Fruit fly (Drosophila melanogaster) whole organism, embryonic: Measurements from ENCODE around the gene SkpD.

Experiments
- Adf1 ChIP-seq: fragments of 200-800 bp; sonication (Bioruptor generic); IDR thresholded peaks from 2 replicates; pipeline ENCODE4 v1.3.6; 2022; ENCODE audit warnings: missing biosample characterization, missing genetic modification characterization
- Antp ChIP-seq: fragments of 200-800 bp; sonication (Bioruptor generic); optimal IDR thresholded peaks from 3 replicates; lab custom pipeline; 2016; ENCODE audit warnings: missing biosample characterization, missing genetic modification characterization
- CG11560 ChIP-seq: fragments of 200-800 bp; sonication (Bioruptor generic); IDR thresholded peaks from 3 replicates; pipeline ENCODE4 v1.3.6; 2022; ENCODE audit warnings: missing biosample characterization, missing genetic modification characterization
- CG12155 ChIP-seq: fragments of 200-800 bp; sonication (Bioruptor generic); optimal IDR thresholded peaks from 3 replicates; lab custom pipeline; 2016; ENCODE audit warnings: missing biosample characterization, missing genetic modification characterization
- CG17912 ChIP-seq: fragments of 200-800 bp; sonication (Bioruptor generic); optimal IDR thresholded peaks from 2 replicates; lab custom pipeline; 2018; ENCODE audit warnings: missing biosample characterization, mild to moderate bottlenecking, missing genetic modification characterization
- CG2116 ChIP-seq: fragments of 200-800 bp; sonication (Bioruptor generic); optimal IDR thresholded peaks from 3 replicates; lab custom pipeline; 2018; ENCODE audit warnings: missing biosample characterization, mild to moderate bottlenecking, missing genetic modification characterization
- CG3995 ChIP-seq: fragments of 200-800 bp; sonication (Bioruptor generic); optimal IDR thresholded peaks from 3 replicates; lab custom pipeline; 2016; ENCODE audit warnings: missing biosample characterization, missing genetic modification characterization
- CG4730 ChIP-seq: fragments of 200-800 bp; sonication (Bioruptor generic); IDR thresholded peaks from 2 replicates; pipeline ENCODE4 v1.3.6; 2022; ENCODE audit warnings: missing biosample characterization, missing genetic modification characterization
- CG5245 ChIP-seq: fragments of 200-800 bp; sonication (Bioruptor generic); optimal IDR thresholded peaks from 3 replicates; lab custom pipeline; 2016; ENCODE audit warnings: missing biosample characterization, missing genetic modification characterization
- CG6254 ChIP-seq: fragments of 200-800 bp; sonication (Bioruptor generic); optimal IDR thresholded peaks from 3 replicates; lab custom pipeline; 2017; ENCODE audit warnings: mild to moderate bottlenecking, missing biosample characterization, missing genetic modification reagents, missing genetic modification characterization
- CG6854 ChIP-seq: fragments of 200-800 bp; sonication (Bioruptor generic); optimal IDR thresholded peaks from 3 replicates; lab custom pipeline; 2017; ENCODE audit warnings: missing biosample characterization, mild to moderate bottlenecking, missing genetic modification characterization
- CG7839 ChIP-seq: fragments of 200-800 bp; sonication (Bioruptor generic); optimal IDR thresholded peaks from 3 replicates; lab custom pipeline; 2018; ENCODE audit warnings: missing biosample characterization, mild to moderate bottlenecking, missing genetic modification characterization, moderate library complexity
- CG8359 ChIP-seq: fragments of 200-800 bp; sonication (Bioruptor generic); optimal IDR thresholded peaks from 2 replicates; lab custom pipeline; 2017; ENCODE audit warnings: missing biosample characterization, mild to moderate bottlenecking, missing genetic modification characterization, borderline replicate concordance
- Chrac-16 ChIP-seq: fragments of 200-800 bp; sonication (Bioruptor generic); optimal IDR thresholded peaks from 3 replicates; lab custom pipeline; 2016; ENCODE audit warnings: missing biosample characterization, missing genetic modification characterization
- Dp ChIP-seq: fragments of 200-800 bp; sonication (Bioruptor generic); optimal IDR thresholded peaks from 2 replicates; lab custom pipeline; 2018; ENCODE audit warnings: missing biosample characterization, mild to moderate bottlenecking, missing genetic modification characterization, moderate library complexity
- Fer2 ChIP-seq: fragments of 200-800 bp; sonication (Bioruptor generic); optimal IDR thresholded peaks from 2 replicates; lab custom pipeline; 2018; ENCODE audit warnings: missing biosample characterization, mild to moderate bottlenecking, missing genetic modification characterization, moderate library complexity
- HmgD ChIP-seq: fragments of 200-800 bp; sonication (Bioruptor generic); optimal IDR thresholded peaks from 3 replicates; lab custom pipeline; 2016; ENCODE audit warnings: missing biosample characterization, missing genetic modification characterization
- Mes4 ChIP-seq: fragments of 200-800 bp; sonication (Bioruptor generic); optimal IDR thresholded peaks from 2 replicates; lab custom pipeline; 2016; ENCODE audit warnings: missing biosample characterization, missing genetic modification characterization
- NFAT ChIP-seq: fragments of 200-800 bp; sonication (Bioruptor generic); IDR thresholded peaks from 2 replicates; pipeline ENCODE4 v1.3.6; 2022; ENCODE audit warnings: missing biosample characterization, missing genetic modification characterization
- Nf-YB ChIP-seq: fragments of 200-800 bp; sonication (Bioruptor generic); optimal IDR thresholded peaks from 3 replicates; lab custom pipeline; 2019; ENCODE audit warnings: missing biosample characterization, mild to moderate bottlenecking, missing genetic modification characterization, moderate library complexity
- Nf-YC ChIP-seq: fragments of 200-800 bp; optimal IDR thresholded peaks from 3 replicates; lab custom pipeline; 2019; ENCODE audit warnings: missing biosample characterization, mild to moderate bottlenecking, missing genetic modification characterization, moderate library complexity
- Pdp1 ChIP-seq, 2 experiments: fragments of 200-800 bp; sonication (Bioruptor generic); optimal IDR thresholded peaks; 3 replicates each; lab custom pipeline; 2016; ENCODE audit warnings: missing biosample characterization in 2 of 2, missing genetic modification characterization in 2 of 2, mild to moderate bottlenecking in 1 of 2, moderate library complexity in 1 of 2
- Sox102F ChIP-seq: fragments of 200-800 bp; sonication (Bioruptor generic); optimal IDR thresholded peaks from 2 replicates; lab custom pipeline; 2018; ENCODE audit warnings: missing biosample characterization, mild to moderate bottlenecking, missing genetic modification characterization, moderate library complexity
- Sry-β ChIP-seq: fragments of 200-800 bp; sonication (Bioruptor generic); optimal IDR thresholded peaks from 2 replicates; lab custom pipeline; 2018; ENCODE audit warnings: missing biosample characterization, mild to moderate bottlenecking, missing genetic modification characterization, moderate library complexity
- Stat92E ChIP-seq, 3 experiments: fragments of >200 bp in 2 of 3; fragments of 200-800 bp in 1 of 3; sonication (Bioruptor generic) in 1 of 3; optimal IDR thresholded peaks; 2 replicates each; lab custom pipeline; 2017 to 2019; ENCODE audit warnings: missing biosample characterization in 3 of 3, missing genetic modification characterization in 3 of 3, mild to moderate bottlenecking in 1 of 3, moderate library complexity in 1 of 3
- al ChIP-seq: fragments of 200-800 bp; sonication (Bioruptor generic); IDR thresholded peaks from 2 replicates; pipeline ENCODE4 v1.3.6; 2022; ENCODE audit warnings: missing biosample characterization, missing genetic modification characterization
- ash1 ChIP-seq: fragments of 200-800 bp; sonication (Bioruptor generic); optimal IDR thresholded peaks from 2 replicates; lab custom pipeline; 2018; ENCODE audit warnings: missing biosample characterization, mild to moderate bottlenecking, missing genetic modification characterization
- btn ChIP-seq: fragments of 200-800 bp; sonication (Bioruptor generic); optimal IDR thresholded peaks from 2 replicates; lab custom pipeline; 2016; ENCODE audit warnings: missing biosample characterization, missing genetic modification characterization
- dm ChIP-seq: fragments of 200-800 bp; sonication (Bioruptor generic); optimal IDR thresholded peaks from 3 replicates; lab custom pipeline; 2016; ENCODE audit warnings: missing biosample characterization, missing genetic modification characterization
- dmrt99B ChIP-seq: fragments of 200-800 bp; sonication (Bioruptor generic); optimal IDR thresholded peaks from 2 replicates; lab custom pipeline; 2018; ENCODE audit warnings: missing biosample characterization, mild to moderate bottlenecking, missing genetic modification characterization, moderate library complexity
- eve ChIP-seq, 2 experiments: fragments of >200 bp; optimal IDR thresholded peaks; 2 replicates each; lab custom pipeline; 2017; ENCODE audit warnings: missing biosample characterization in 2 of 2, missing genetic modification characterization in 2 of 2
- fd96Cb ChIP-seq: fragments of 200-800 bp; sonication (Bioruptor generic); optimal IDR thresholded peaks from 2 replicates; lab custom pipeline; 2018; ENCODE audit warnings: missing biosample characterization, mild to moderate bottlenecking, missing genetic modification characterization, moderate library complexity
- gce ChIP-seq: fragments of 200-800 bp; sonication (Bioruptor generic); IDR thresholded peaks from 3 replicates; pipeline ENCODE4 v1.3.6; 2022; ENCODE audit warnings: missing biosample characterization, missing genetic modification characterization
- gcm2 ChIP-seq: fragments of 200-800 bp; sonication (Bioruptor generic); optimal IDR thresholded peaks from 2 replicates; lab custom pipeline; 2016; ENCODE audit warnings: missing biosample characterization, missing genetic modification characterization
- h ChIP-seq: fragments of >200 bp; optimal IDR thresholded peaks from 2 replicates; lab custom pipeline; 2017
- ken ChIP-seq: fragments of 200-800 bp; sonication (Bioruptor generic); IDR thresholded peaks from 3 replicates; pipeline ENCODE4 v1.3.6; 2022; ENCODE audit warnings: missing biosample characterization, missing genetic modification characterization
- lbe ChIP-seq: fragments of 200-800 bp; sonication (Bioruptor generic); optimal IDR thresholded peaks from 2 replicates; lab custom pipeline; 2016; ENCODE audit warnings: missing biosample characterization, mild to moderate bottlenecking, missing genetic modification characterization
- nau ChIP-seq: fragments of 200-800 bp; sonication (Bioruptor generic); optimal IDR thresholded peaks from 3 replicates; lab custom pipeline; 2017; ENCODE audit warnings: missing biosample characterization, mild to moderate bottlenecking, missing genetic modification characterization, missing genetic modification reagents
- pfk ChIP-seq: fragments of 200-800 bp; sonication (Bioruptor generic); optimal IDR thresholded peaks from 2 replicates; lab custom pipeline; 2018; ENCODE audit warnings: missing biosample characterization, mild to moderate bottlenecking, missing genetic modification characterization, moderate library complexity
- pum ChIP-seq: fragments of 200-800 bp; sonication (Bioruptor generic); optimal IDR thresholded peaks from 2 replicates; lab custom pipeline; 2016; ENCODE audit warnings: missing biosample characterization, missing genetic modification characterization
- pzg ChIP-seq: fragments of 200-800 bp; sonication (Bioruptor generic); optimal IDR thresholded peaks from 3 replicates; lab custom pipeline; 2018; ENCODE audit warnings: missing biosample characterization, mild to moderate bottlenecking, missing genetic modification characterization, moderate library complexity
- rib ChIP-seq: fragments of 200-800 bp; sonication (Bioruptor generic); IDR thresholded peaks from 2 replicates; pipeline ENCODE4 v1.3.6; 2022; ENCODE audit warnings: missing biosample characterization, missing genetic modification characterization
- row ChIP-seq: fragments of 200-800 bp; sonication (Bioruptor generic); IDR thresholded peaks from 3 replicates; pipeline ENCODE4 v1.3.6; 2022; ENCODE audit warnings: missing biosample characterization, missing genetic modification characterization
- seq ChIP-seq: fragments of 200-800 bp; sonication (Bioruptor generic); IDR thresholded peaks from 2 replicates; pipeline ENCODE4 v1.3.6; 2022; ENCODE audit warnings: missing biosample characterization, missing genetic modification characterization
- slp2 ChIP-seq: fragments of 200-800 bp; sonication (Bioruptor generic); optimal IDR thresholded peaks from 2 replicates; lab custom pipeline; 2016; ENCODE audit warnings: missing biosample characterization, missing genetic modification characterization
- stc ChIP-seq: fragments of 200-800 bp; sonication (Bioruptor generic); IDR thresholded peaks from 2 replicates; pipeline ENCODE4 v1.3.6; 2022; ENCODE audit warnings: missing biosample characterization, missing genetic modification characterization
- tio ChIP-seq: fragments of 200-800 bp; sonication (Bioruptor generic); optimal IDR thresholded peaks from 2 replicates; lab custom pipeline; 2017; ENCODE audit warnings: missing biosample characterization, missing genetic modification characterization, inconsistent platforms
- trh ChIP-seq: fragments of 200-800 bp; sonication (Bioruptor generic); optimal IDR thresholded peaks from 2 replicates; lab custom pipeline; 2016; ENCODE audit warnings: missing biosample characterization, missing genetic modification characterization
- zen ChIP-seq: fragments of 200-800 bp; sonication (Bioruptor generic); optimal IDR thresholded peaks from 3 replicates; lab custom pipeline; 2018; ENCODE audit warnings: missing biosample characterization, mild to moderate bottlenecking, missing genetic modification characterization, moderate library complexity
- zfh1 ChIP-seq: fragments of 200-800 bp; sonication (Bioruptor generic); IDR thresholded peaks from 3 replicates; pipeline ENCODE4 v1.3.6; 2022; ENCODE audit warnings: missing biosample characterization, missing genetic modification characterization

The SkpD gene

dm6 chrX:19850503-19851094 lies 38.1 kb downstream of the SkpD start (continued):
- TF ChIP-seq seq (GFP tag; lab: Robert Waterston, UW) (peak; percentile 63; the same call in 1 of the 2 replicates), ken (peak; percentile 88), row (GFP tag; lab: Robert Waterston, UW) (peak; percentile 86), pzg (GFP tag; lab: Kevin White, UChicago) (no peak), h (no peak), pfk (no peak), CG7839 (tag; lab: Kevin White, UChicago) (peak; percentile 93), CG8359 (GFP tag; lab: Kevin White, UChicago) (peak; percentile 81), nau (GFP tag; lab: Kevin White, UChicago) (no peak), Dp (GFP tag; lab: Kevin White, UChicago) (no peak), Sox102F (peak; percentile 95), NFAT (GFP tag; lab: Robert Waterston, UW) (peak; percentile 49), Nf-YB (GFP tag; lab: Kevin White, UChicago) (peak; percentile 72), trh (GFP tag; lab: Kevin White, UChicago) (peak; percentile 75), CG17912 (GFP tag; lab: Kevin White, UChicago) (no peak), CG3995 (GFP tag; lab: Kevin White, UChicago) (no peak), gcm2 (GFP tag; lab: Kevin White, UChicago) (peak; percentile 87), CG11560 (tag; lab: Robert Waterston, UW) (no peak), stc (peak; percentile 89), Mes4 (GFP tag; lab: Kevin White, UChicago) (peak; percentile 91), dmrt99B (tag; lab: Kevin White, UChicago) (peak; percentile 93), Antp (GFP tag; lab: Kevin White, UChicago) (peak; percentile 87), Chrac-16 (GFP tag; lab: Kevin White, UChicago) (peak; percentile 94), al (GFP tag; lab: Robert Waterston, UW) (0 out of 2 replicates have a peak, but pooled peaks have one; percentile 20), rib (GFP tag; lab: Robert Waterston, UW) (no peak), Sry-β (GFP tag; lab: Kevin White, UChicago) (peak; percentile 60), ash1 (GFP tag; lab: Kevin White, UChicago) (no peak), Stat92E (GFP tag; optimal IDR thresholded peaks at IDR 0.05; lab: Kevin White, UChicago) (peak in 1 of 3 experiments; percentile 41), fd96Cb (tag; lab: Kevin White, UChicago) (peak; percentile 96), dm (GFP tag; lab: Kevin White, UChicago) (peak; percentile 73), CG5245 (GFP tag; lab: Kevin White, UChicago) (peak; percentile 89), pum (GFP tag; lab: Kevin White, UChicago) (peak; percentile 93), CG12155 (peak; percentile 88), gce (GFP tag; lab: Robert Waterston, UW) (peak; percentile 77), Adf1 (GFP tag; lab: Robert Waterston, UW) (no peak), zfh1 (GFP tag; lab: Robert Waterston, UW) (peak; percentile 96), tio (GFP tag; lab: Kevin White, UChicago) (no peak), CG2116 (GFP tag; lab: Kevin White, UChicago) (peak; percentile 44), btn (GFP tag; lab: Kevin White, UChicago) (peak; percentile 90), Fer2 (tag; lab: Kevin White, UChicago) (no peak), zen (tag; lab: Kevin White, UChicago) (peak; percentile 96), HmgD (GFP tag; lab: Kevin White, UChicago) (peak; percentile 64), Pdp1 (GFP tag; optimal IDR thresholded peaks at IDR 0.05; lab: Kevin White, UChicago) (peak; percentile 91 to 92), CG6254 (GFP tag; lab: Kevin White, UChicago) (peak; percentile 90), eve (GFP tag; optimal IDR thresholded peaks at IDR 0.05; lab: Kevin White, UChicago) (peak in 1 of 2 experiments; percentile 24), Nf-YC (tag; lab: Kevin White, UChicago) (no peak), lbe (GFP tag; lab: Kevin White, UChicago) (peak; percentile 44), CG6854 (GFP tag; lab: Kevin White, UChicago) (peak; percentile 51), slp2 (GFP tag; lab: Kevin White, UChicago) (peak; percentile 93), CG4730 (peak; percentile 80)
